Worm (Caenorhabditis elegans): ENCODE data around the gene C31H1.1.
A peak's percentile ranks its signal among the peaks of the same experiment; 100 is the strongest.

Gene C31H1.1

ce11 chrIV:5779537-5779936, 17.7 kb upstream of the C31H1.1 start:
- TF ChIP-seq ztf-1 (GFP tag; conservative IDR thresholded peaks at IDR 0.05) = no peak
- no peak for TF ChIP-seq zag-1 (tag; optimal IDR thresholded peaks at IDR 0.05)
- no peak for TF ChIP-seq aly-2 (tag; optimal IDR thresholded peaks at IDR 0.05)
- no peak for TF ChIP-seq sem-4 (tag; optimal IDR thresholded peaks at IDR 0.05)
- TF ChIP-seq unc-62 (GFP tag; optimal IDR thresholded peaks at IDR 0.05) = no peak
- no peak for TF ChIP-seq nhr-12 (tag; optimal IDR thresholded peaks at IDR 0.05)
- TF ChIP-seq ztf-4 (tag; optimal IDR thresholded peaks at IDR 0.05) = no peak
- no peak for TF ChIP-seq dmd-4 (tag; optimal IDR thresholded peaks at IDR 0.05)
- no peak for TF ChIP-seq egl-27 (tag; optimal IDR thresholded peaks at IDR 0.05)
- no peak for TF ChIP-seq mdl-1 (tag; optimal IDR thresholded peaks at IDR 0.05)
- no peak for TF ChIP-seq blmp-1 (tag; optimal IDR thresholded peaks at IDR 0.05; ENCODE audit: insufficient read depth)
- TF ChIP-seq gmeb-1 (tag; optimal IDR thresholded peaks at IDR 0.05) = no peak
- TF ChIP-seq elt-1 (tag; optimal IDR thresholded peaks at IDR 0.05) = no peak
- no peak for TF ChIP-seq ama-1 (optimal IDR thresholded peaks at IDR 0.05)

- no peak for TF ChIP-seq F13H6.1 (tag; optimal IDR thresholded peaks at IDR 0.05)
- no peak for TF ChIP-seq dmd-4 (tag; optimal IDR thresholded peaks at IDR 0.05)
- no peak for TF ChIP-seq crh-2 (tag; optimal IDR thresholded peaks at IDR 0.05)
- no peak for TF ChIP-seq ceh-16 (tag; optimal IDR thresholded peaks at IDR 0.05)
- TF ChIP-seq alr-1 (tag; optimal IDR thresholded peaks at IDR 0.05) = no peak
- no peak for TF ChIP-seq unc-62 (GFP tag; optimal IDR thresholded peaks at IDR 0.05)
- no peak for TF ChIP-seq nhr-6 (tag; optimal IDR thresholded peaks at IDR 0.05)
- TF ChIP-seq egl-27 (tag; optimal IDR thresholded peaks at IDR 0.05) = peak; percentile 66
- TF ChIP-seq blmp-1 (tag; optimal IDR thresholded peaks at IDR 0.05; ENCODE audit: insufficient read depth) = peak; percentile 15
- TF ChIP-seq lsy-2 (tag; optimal IDR thresholded peaks at IDR 0.05) = no peak
- no peak for TF ChIP-seq lin-13 (GFP tag; optimal IDR thresholded peaks at IDR 0.05)
- TF ChIP-seq nhr-11 (tag; optimal IDR thresholded peaks at IDR 0.05) = no peak
- TF ChIP-seq sma-9 (GFP tag; optimal IDR thresholded peaks at IDR 0.05) = peak; percentile 37
- TF ChIP-seq sma-9 (tag; optimal IDR thresholded peaks at IDR 0.05) = no peak
- TF ChIP-seq C34F6.9 (tag; optimal IDR thresholded peaks at IDR 0.05) = no peak
- TF ChIP-seq nhr-129 (tag; optimal IDR thresholded peaks at IDR 0.05) = no peak
- no peak for TF ChIP-seq fos-1 (tag; optimal IDR thresholded peaks at IDR 0.05)
- no peak for TF ChIP-seq ztf-11 (tag; optimal IDR thresholded peaks at IDR 0.05)
- no peak for TF ChIP-seq nhr-237 (tag; optimal IDR thresholded peaks at IDR 0.05)
- TF ChIP-seq nhr-25 (tag; optimal IDR thresholded peaks at IDR 0.05) = peak; percentile 28
- TF ChIP-seq nhr-21 (tag; optimal IDR thresholded peaks at IDR 0.05) = peak; percentile 33
- no peak for TF ChIP-seq ztf-1 (GFP tag; conservative IDR thresholded peaks at IDR 0.05)
- TF ChIP-seq skn-1 (tag; optimal IDR thresholded peaks at IDR 0.05) = no peak
- TF ChIP-seq ceh-82 (tag; optimal IDR thresholded peaks at IDR 0.05) = no peak
Measured at ce11 chrIV:5780234-5780788, 16.9 kb upstream of the C31H1.1 start.

ce11 chrIV:5783675-5784074, 13.6 kb upstream of the C31H1.1 start:
- TF ChIP-seq ceh-16 (tag; optimal IDR thresholded peaks at IDR 0.05) = no peak
- TF ChIP-seq fos-1 (tag; optimal IDR thresholded peaks at IDR 0.05) = no peak
- no peak for TF ChIP-seq nhr-10 (tag; optimal IDR thresholded peaks at IDR 0.05)
- no peak for TF ChIP-seq nhr-21 (tag; optimal IDR thresholded peaks at IDR 0.05)
- TF ChIP-seq nhr-25 (tag; optimal IDR thresholded peaks at IDR 0.05) = no peak
- no peak for TF ChIP-seq peb-1 (tag; optimal IDR thresholded peaks at IDR 0.05)
- TF ChIP-seq unc-55 (GFP tag; optimal IDR thresholded peaks at IDR 0.05) = no peak
- TF ChIP-seq unc-62 (GFP tag; optimal IDR thresholded peaks at IDR 0.05) = no peak
- no peak for TF ChIP-seq egl-27 (tag; optimal IDR thresholded peaks at IDR 0.05)
- no peak for TF ChIP-seq mab-5 (tag; optimal IDR thresholded peaks at IDR 0.05)
- TF ChIP-seq nhr-11 (tag; optimal IDR thresholded peaks at IDR 0.05) = no peak
- no peak for TF ChIP-seq ztf-11 (tag; optimal IDR thresholded peaks at IDR 0.05)
- no peak for TF ChIP-seq F13H6.1 (tag; optimal IDR thresholded peaks at IDR 0.05)
- no peak for TF ChIP-seq nhr-129 (tag; optimal IDR thresholded peaks at IDR 0.05)
- no peak for TF ChIP-seq ceh-82 (tag; optimal IDR thresholded peaks at IDR 0.05)
- TF ChIP-seq mdl-1 (tag; optimal IDR thresholded peaks at IDR 0.05) = no peak
- TF ChIP-seq R02D3.7 (tag; optimal IDR thresholded peaks at IDR 0.05) = no peak

ce11 chrIV:5790993-5791392, 6.3 kb upstream of the C31H1.1 start, which contains the start of gene C31H1.2:
TSS of gene C31H1.2 (plus strand) at chrIV:5791293.
- no peak for TF ChIP-seq nhr-77 (tag; optimal IDR thresholded peaks at IDR 0.05)
- no peak for TF ChIP-seq crh-2 (tag; optimal IDR thresholded peaks at IDR 0.05)
